Worm (Caenorhabditis elegans) whole organism, L4 larva: Measurements from ENCODE around the gene atg-4.2.
A peak's percentile ranks its signal among the peaks of the same experiment; 100 is the strongest.

Experiments
- D1046.2 ChIP-seq: fragments of 200-800 bp; sonication (Bioruptor generic); IDR thresholded peaks from 2 replicates; pipeline ENCODE4 v1.3.6; 2022; ENCODE audit warnings: missing genetic modification characterization, missing compliant biosample characterization
- F10B5.3 ChIP-seq: sonication (generic microtip); optimal IDR thresholded peaks from 2 replicates; lab custom pipeline; 2016; ENCODE audit warnings: mild to moderate bottlenecking, missing genetic modification characterization, missing compliant biosample characterization
- F37D6.2 ChIP-seq: sonication (generic microtip); optimal IDR thresholded peaks from 2 replicates; lab custom pipeline; 2016; ENCODE audit warnings: mild to moderate bottlenecking, missing genetic modification characterization, missing compliant biosample characterization
- F49E8.2 ChIP-seq: sonication (generic microtip); optimal IDR thresholded peaks from 2 replicates; lab custom pipeline; 2016; ENCODE audit warnings: missing compliant biosample characterization, mild to moderate bottlenecking, missing genetic modification characterization, borderline replicate concordance
- T20F7.1 ChIP-seq: fragments of 200-800 bp; sonication (Bioruptor generic); optimal IDR thresholded peaks from 2 replicates; lab custom pipeline; 2018; ENCODE audit warnings: mild to moderate bottlenecking, missing genetic modification characterization, missing compliant biosample characterization
- Y48G9A.11 ChIP-seq: fragments of 200-800 bp; sonication (Bioruptor generic); IDR thresholded peaks from 2 replicates; pipeline ENCODE4 v1.3.6; 2022; ENCODE audit warnings: missing genetic modification reagents, missing genetic modification characterization, missing compliant biosample characterization
- aha-1 ChIP-seq: fragments of 150-350 bp; peaks from one replicate; lab custom pipeline; 2014; ENCODE audit warnings: missing biosample characterization, missing genetic modification characterization
- aly-2 ChIP-seq: sonication (generic microtip); optimal IDR thresholded peaks from 2 replicates; lab custom pipeline; 2018; ENCODE audit warnings: missing biosample characterization, missing genetic modification characterization
- arid-1 ChIP-seq: fragments of 200-800 bp; sonication (Bioruptor generic); conservative IDR thresholded peaks from 2 replicates; pipeline ENCODE4 v1.3.6; 2022; ENCODE audit warnings: missing genetic modification reagents, missing genetic modification characterization, missing compliant biosample characterization
- cey-2 ChIP-seq: sonication (generic microtip); optimal IDR thresholded peaks from 3 replicates; lab custom pipeline; 2017; ENCODE audit warnings: missing genetic modification characterization, mild to moderate bottlenecking, missing compliant biosample characterization, antibody characterized with exemption, borderline replicate concordance; ENCODE audit not compliant: insufficient read depth
- daf-16 ChIP-seq, 3 experiments: sonication (generic microtip); optimal IDR thresholded peaks; 2 replicates each; lab custom pipeline; 2016 to 2017; ENCODE audit warnings: missing genetic modification characterization in 3 of 3, missing genetic modification reagents in 3 of 3, mild to moderate bottlenecking in 2 of 3, missing compliant biosample characterization in 2 of 3, missing biosample characterization in 1 of 3, moderate library complexity in 1 of 3
- daf-8 ChIP-seq: fragments of 200-800 bp; sonication (Bioruptor generic); IDR thresholded peaks from 2 replicates; pipeline ENCODE4 v1.3.6; 2022; ENCODE audit warnings: missing genetic modification characterization, missing compliant biosample characterization
- dmd-8 ChIP-seq: fragments of 200-800 bp; sonication (Bioruptor generic); IDR thresholded peaks from 2 replicates; pipeline ENCODE4 v1.3.6; 2022; ENCODE audit warnings: missing genetic modification characterization, missing compliant biosample characterization
- fos-1 ChIP-seq: fragments of 150-350 bp; optimal IDR thresholded peaks from 2 replicates; lab custom pipeline; 2014; ENCODE audit warnings: missing biosample characterization, missing genetic modification characterization
- hmg-1.1 ChIP-seq: fragments of 200-800 bp; sonication (Bioruptor generic); IDR thresholded peaks from 2 replicates; pipeline ENCODE4 v1.3.6; 2022; ENCODE audit warnings: missing genetic modification reagents, missing genetic modification characterization, missing compliant biosample characterization
- lim-7 ChIP-seq: fragments of 200-800 bp; sonication (Bioruptor generic); IDR thresholded peaks from 2 replicates; pipeline ENCODE4 v1.3.6; 2022; ENCODE audit warnings: missing genetic modification characterization, missing compliant biosample characterization
- lin-29 ChIP-seq: fragments of 200-800 bp; sonication (Bioruptor generic); IDR thresholded peaks from 2 replicates; pipeline ENCODE4 v1.3.6; 2022; ENCODE audit warnings: missing genetic modification reagents, missing genetic modification characterization, missing compliant biosample characterization
- lir-3 ChIP-seq: sonication (generic microtip); optimal IDR thresholded peaks from 2 replicates; lab custom pipeline; 2016; ENCODE audit warnings: mild to moderate bottlenecking, missing genetic modification characterization, missing compliant biosample characterization
- lsy-2 ChIP-seq, 2 experiments: fragments of 150-350 bp in 1 of 2; sonication (generic microtip) in 1 of 2; optimal IDR thresholded peaks; 2 replicates each; lab custom pipeline; 2014 to 2017; ENCODE audit warnings: missing biosample characterization in 2 of 2, missing genetic modification characterization in 2 of 2
- mes-2 ChIP-seq: sonication (generic microtip); optimal IDR thresholded peaks from 2 replicates; lab custom pipeline; 2016; ENCODE audit warnings: missing genotype, mild to moderate bottlenecking, missing genetic modification characterization, missing compliant biosample characterization; ENCODE audit not compliant: poor library complexity, severe bottlenecking
- nhr-102 ChIP-seq: sonication (generic microtip); optimal IDR thresholded peaks from 2 replicates; lab custom pipeline; 2016; ENCODE audit warnings: mild to moderate bottlenecking, missing genetic modification characterization, moderate library complexity, missing compliant biosample characterization
- nhr-42 ChIP-seq: fragments of 200-800 bp; sonication (Bioruptor generic); IDR thresholded peaks from 2 replicates; pipeline ENCODE4 v1.3.6; 2022; ENCODE audit warnings: missing genetic modification characterization, missing compliant biosample characterization
- nhr-48 ChIP-seq: sonication (generic microtip); optimal IDR thresholded peaks from 2 replicates; lab custom pipeline; 2016; ENCODE audit warnings: mild to moderate bottlenecking, missing genetic modification characterization, missing compliant biosample characterization
- nhr-76 ChIP-seq: fragments of 150-350 bp; optimal IDR thresholded peaks from 2 replicates; lab custom pipeline; 2014; ENCODE audit warnings: missing biosample characterization, missing genetic modification characterization
- unc-130 ChIP-seq: sonication (generic microtip); optimal IDR thresholded peaks from 2 replicates; lab custom pipeline; 2016; ENCODE audit warnings: missing genetic modification reagents, missing genetic modification characterization, missing compliant biosample characterization
- unc-62 ChIP-seq, 3 experiments: fragments of 150-350 bp in 1 of 3; sonication (generic microtip); optimal IDR thresholded peaks in 2 of 3; peaks in 1 of 3; 1 replicate in 1 of 3; 2 replicates in 2 of 3; lab custom pipeline; 2014 to 2017; ENCODE audit warnings: missing biosample characterization in 3 of 3, missing genetic modification characterization in 3 of 3, missing genetic modification reagents in 3 of 3, missing genotype in 1 of 3
- vab-7 ChIP-seq: fragments of 200-800 bp; sonication (Bioruptor generic); IDR thresholded peaks from 2 replicates; pipeline ENCODE4 v1.3.6; 2022; ENCODE audit warnings: missing genetic modification reagents, missing genetic modification characterization, missing compliant biosample characterization

Gene atg-4.2

ce11 chrIV:11650344-11650743 lies 17.5 kb upstream of the atg-4.2 start:
- TF ChIP-seq nhr-102 (tag; lab: Kevin White, UChicago) (no peak), unc-62 (GFP tag; optimal IDR thresholded peaks at IDR 0.05 in 1 of 2; lab: Kevin White, UChicago) (peak in 1 of 2 experiments; percentile 93), unc-62 (tag; optimal IDR thresholded peaks at IDR 0.05; lab: Kevin White, UChicago) (no peak)

ce11 chrIV:11651965-11652453 lies 15.8 kb upstream of the atg-4.2 start, which contains the start of the genes acl-3 and ndub-6:
acl-3 (minus strand) TSS chrIV:11652023.
ndub-6 (plus strand) TSS chrIV:11652403.
- TF ChIP-seq aly-2 (tag; lab: Kevin White, UChicago) (no peak), daf-16 (GFP tag; optimal IDR thresholded peaks at IDR 0.05; lab: Kevin White, UChicago) (no peak), daf-16 (tag; optimal IDR thresholded peaks at IDR 0.05; lab: Kevin White, UChicago) (peak; percentile 14), lin-29 (no peak), mes-2 (tag; lab: Kevin White, UChicago) (peak; percentile 64)

- TF ChIP-seq arid-1 (GFP tag; lab: Robert Waterston, UW) (no peak), nhr-48 (no peak), lir-3 (tag; lab: Kevin White, UChicago) (no peak), aly-2 (tag; lab: Kevin White, UChicago) (no peak), aha-1 (tag; lab: Kevin White, UChicago) (peak; percentile 70), fos-1 (tag; lab: Kevin White, UChicago) (no peak), nhr-42 (GFP tag; lab: Robert Waterston, UW) (no peak), daf-8 (GFP tag; lab: Robert Waterston, UW) (no peak), F37D6.2 (tag; lab: Kevin White, UChicago) (no peak), T20F7.1 (GFP tag; lab: Kevin White, UChicago) (no peak), unc-130 (no peak), F49E8.2 (tag; lab: Kevin White, UChicago) (no peak), lsy-2 (tag; optimal IDR thresholded peaks at IDR 0.05; lab: Kevin White, UChicago) (peak in 1 of 2 experiments; percentile 9)
Measured at ce11 chrIV:11655370-11655769, 12.5 kb upstream of the atg-4.2 start, which contains the start of gene ent-1. ent-1 (minus strand) TSS chrIV:11655470.

ce11 chrIV:11656144-11656780 lies 11.6 kb upstream of the atg-4.2 start, which contains the start of gene ZK809.5:
ZK809.5 (plus strand) TSS chrIV:11656730.
- TF ChIP-seq aha-1 (tag; lab: Kevin White, UChicago), result peak; percentile 46
- TF ChIP-seq F10B5.3 (tag; lab: Kevin White, UChicago), result no peak
- peak in 1 of 2 experiments; percentile 20 for TF ChIP-seq lsy-2 (tag; optimal IDR thresholded peaks at IDR 0.05; lab: Kevin White, UChicago)
- peak; percentile 54 for TF ChIP-seq mes-2 (tag; lab: Kevin White, UChicago)
- no peak for TF ChIP-seq nhr-76 (tag; lab: Kevin White, UChicago)
- TF ChIP-seq unc-62 (GFP tag; optimal IDR thresholded peaks at IDR 0.05 in 1 of 2; lab: Kevin White, UChicago), result no peak
- no peak for TF ChIP-seq unc-62 (tag; optimal IDR thresholded peaks at IDR 0.05; lab: Kevin White, UChicago)
- no peak for TF ChIP-seq Y48G9A.11 (GFP tag; lab: Robert Waterston, UW)
- no peak for TF ChIP-seq lim-7 (GFP tag; lab: Robert Waterston, UW)
- no peak for TF ChIP-seq dmd-8 (GFP tag; lab: Robert Waterston, UW)
- no peak for TF ChIP-seq vab-7
- no peak for TF ChIP-seq D1046.2 (GFP tag; lab: Robert Waterston, UW)
- no peak for TF ChIP-seq hmg-1.1 (GFP tag; lab: Robert Waterston, UW)

- TF ChIP-seq cey-2, result no peak
- peak; percentile 49 for TF ChIP-seq aha-1 (tag; lab: Kevin White, UChicago)
Measured at ce11 chrIV:11659794-11660312, 8.0 kb upstream of the atg-4.2 start, which contains the start of gene ZK792.1. ZK792.1 (plus strand) TSS chrIV:11659844.
